Comparison of ENCODE assay signal across 4 worm cellular contexts in genomic region chrIV:5842905-5843304, ce11.
A peak's percentile ranks its signal among the peaks of the same experiment; 100 is the strongest.
TF ChIP-seq lines count a peak whose summit lies in the region.

No protein-coding gene starts in this region.

TF ChIP-seq in whole organism, L3 larva, 47 proteins besides CTCF, POLR2A, EP300 and RAD21:
- TF ChIP-seq pha-4 (tag; optimal IDR thresholded peaks at IDR 0.05; lab: Kevin White, UChicago) (no peak), nfya-1 (tag; optimal IDR thresholded peaks at IDR 0.05; lab: Kevin White, UChicago; ENCODE audit: insufficient read depth) (peak; percentile 69)

TF ChIP-seq in whole organism, L4 larva, 104 proteins besides CTCF, POLR2A, EP300 and RAD21:
- TF ChIP-seq snpc-1.2 (GFP tag; IDR thresholded peaks at IDR 0.05; lab: Robert Waterston, UW) (no peak), set-16 (GFP tag; IDR thresholded peaks at IDR 0.05; lab: Robert Waterston, UW) (no peak), dve-1 (tag; optimal IDR thresholded peaks at IDR 0.05; lab: Kevin White, UChicago; ENCODE audit: insufficient read depth) (no peak), Y48G9A.11 (GFP tag; IDR thresholded peaks at IDR 0.05; lab: Robert Waterston, UW) (no peak), jun-1 (tag; optimal IDR thresholded peaks at IDR 0.05; lab: Kevin White, UChicago) (no peak), aha-1 (tag; lab: Kevin White, UChicago) (peak; percentile 5), mes-2 (tag; optimal IDR thresholded peaks at IDR 0.05; lab: Kevin White, UChicago; ENCODE audit: poor library complexity, severe bottlenecking) (no peak)

TF ChIP-seq in whole organism, late embryonic, 69 proteins besides CTCF, POLR2A, EP300 and RAD21:
- peak; percentile 74 for TF ChIP-seq nfya-1 (tag; optimal IDR thresholded peaks at IDR 0.05; lab: Kevin White, UChicago)
- TF ChIP-seq dve-1 (tag; optimal IDR thresholded peaks at IDR 0.05; lab: Kevin White, UChicago): no peak

TF ChIP-seq in whole organism, young adult, 124 proteins besides CTCF, POLR2A, EP300 and RAD21:
- TF ChIP-seq ekl-4 (GFP tag; IDR thresholded peaks at IDR 0.05; lab: Robert Waterston, UW): no peak
- TF ChIP-seq cebp-2 (GFP tag; IDR thresholded peaks at IDR 0.05; lab: Robert Waterston, UW): 0 out of 2 replicates have a peak, but pooled peaks have one; percentile 16
